Worm (Caenorhabditis elegans) whole organism, L2 larva: ENCODE measurements around the gene F35H10.6.

Source experiments
- ama-1 ChIP-seq: fragments of 150-350 bp; optimal IDR thresholded peaks from 2 replicates; lab custom pipeline; 2018; ENCODE audit warnings: inconsistent platforms
- elt-1 ChIP-seq: fragments of 150-350 bp; optimal IDR thresholded peaks from 2 replicates; lab custom pipeline; 2014; ENCODE audit warnings: missing biosample characterization, missing genetic modification characterization
- lin-39 ChIP-seq: fragments of 150-350 bp; optimal IDR thresholded peaks from 2 replicates; lab custom pipeline; 2014; ENCODE audit warnings: missing biosample characterization, missing genetic modification reagents, missing genetic modification characterization
- nhr-10 ChIP-seq: sonication (generic microtip); optimal IDR thresholded peaks from 2 replicates; lab custom pipeline; 2017; ENCODE audit warnings: missing biosample characterization, missing genetic modification characterization
- nhr-25 ChIP-seq: fragments of 150-350 bp; sonication (generic microtip); optimal IDR thresholded peaks from 3 replicates; lab custom pipeline; 2014; ENCODE audit warnings: missing biosample characterization, missing genetic modification characterization
- snpc-4 ChIP-seq: fragments of 150-350 bp; optimal IDR thresholded peaks from 2 replicates; lab custom pipeline; 2014; ENCODE audit warnings: missing biosample characterization, missing genetic modification characterization
- unc-39 ChIP-seq: fragments of 150-350 bp; optimal IDR thresholded peaks from 2 replicates; lab custom pipeline; 2014; ENCODE audit warnings: missing biosample characterization, missing genetic modification characterization

ce11 chrIV:8318799-8319198 is 19.1 kb downstream of the F35H10.6 start:
- TF ChIP-seq snpc-4 = no peak
- TF ChIP-seq nhr-25 (tag; lab: Kevin White, UChicago) = peak; percentile 9
- no peak for TF ChIP-seq ama-1 (lab: Kevin White, UChicago)
- no peak for TF ChIP-seq nhr-10 (tag; lab: Kevin White, UChicago)
- TF ChIP-seq unc-39 (tag; lab: Kevin White, UChicago) = no peak
- TF ChIP-seq elt-1 (tag; lab: Kevin White, UChicago) = no peak
- no peak for TF ChIP-seq lin-39 (tag; lab: Kevin White, UChicago)
